Worm (Caenorhabditis elegans): Measurements from ENCODE around the gene puf-9.

Gene puf-9

ce11 chrX:5829175-5829574, 12.2 kb upstream of the puf-9 start, which contains the start of gene acp-5:
acp-5 (plus strand) TSS chrX:5829435.
- no peak for TF ChIP-seq mdl-1 (tag; optimal IDR thresholded peaks at IDR 0.05)
- no peak for TF ChIP-seq sma-9 (GFP tag; optimal IDR thresholded peaks at IDR 0.05)
- no peak for TF ChIP-seq sma-9 (tag; optimal IDR thresholded peaks at IDR 0.05)
- peak; percentile 10 for TF ChIP-seq fos-1 (tag; optimal IDR thresholded peaks at IDR 0.05)
- TF ChIP-seq crh-2 (tag; optimal IDR thresholded peaks at IDR 0.05): no peak
- no peak for TF ChIP-seq sem-4 (tag; optimal IDR thresholded peaks at IDR 0.05)
- TF ChIP-seq nhr-129 (tag; optimal IDR thresholded peaks at IDR 0.05): no peak
- TF ChIP-seq nhr-77 (tag; optimal IDR thresholded peaks at IDR 0.05): no peak
- no peak for TF ChIP-seq sma-3 (GFP tag; optimal IDR thresholded peaks at IDR 0.05)
- no peak for TF ChIP-seq nhr-10 (tag; optimal IDR thresholded peaks at IDR 0.05)

- TF ChIP-seq fos-1 (tag; optimal IDR thresholded peaks at IDR 0.05) (peak; percentile 16), nhr-21 (tag; optimal IDR thresholded peaks at IDR 0.05) (no peak)
Measured at ce11 chrX:5831827-5832226, 9.6 kb upstream of the puf-9 start.

ce11 chrX:5834581-5835481, 6.6 kb upstream of the puf-9 start, which contains the start of gene F13D11.4:
F13D11.4 (minus strand) TSS chrX:5834805.
- TF ChIP-seq skn-1 (tag; optimal IDR thresholded peaks at IDR 0.05) (no peak), unc-39 (tag; optimal IDR thresholded peaks at IDR 0.05) (no peak), mab-5 (tag; optimal IDR thresholded peaks at IDR 0.05) (no peak), lsy-2 (tag; optimal IDR thresholded peaks at IDR 0.05) (no peak), F13H6.1 (tag; optimal IDR thresholded peaks at IDR 0.05) (no peak), unc-55 (GFP tag; optimal IDR thresholded peaks at IDR 0.05) (no peak), blmp-1 (tag; optimal IDR thresholded peaks at IDR 0.05; ENCODE audit: insufficient read depth) (peak; percentile 25), nhr-25 (tag; optimal IDR thresholded peaks at IDR 0.05) (peak; percentile 27), dmd-4 (tag; optimal IDR thresholded peaks at IDR 0.05) (no peak), egl-27 (tag; optimal IDR thresholded peaks at IDR 0.05) (no peak), nhr-21 (tag; optimal IDR thresholded peaks at IDR 0.05) (peak; percentile 58), R02D3.7 (tag; optimal IDR thresholded peaks at IDR 0.05) (no peak), gmeb-1 (tag; optimal IDR thresholded peaks at IDR 0.05) (no peak), C34F6.9 (tag; optimal IDR thresholded peaks at IDR 0.05) (no peak), aly-2 (tag; optimal IDR thresholded peaks at IDR 0.05) (no peak), sma-3 (GFP tag; optimal IDR thresholded peaks at IDR 0.05) (peak; percentile 51), sma-9 (GFP tag; optimal IDR thresholded peaks at IDR 0.05) (peak; percentile 38), sma-9 (tag; optimal IDR thresholded peaks at IDR 0.05) (no peak), zag-1 (tag; optimal IDR thresholded peaks at IDR 0.05) (no peak)

ce11 chrX:5836527-5836926, 4.9 kb upstream of the puf-9 start:
- no peak for TF ChIP-seq ceh-82 (tag; optimal IDR thresholded peaks at IDR 0.05)
- no peak for TF ChIP-seq mab-5 (tag; optimal IDR thresholded peaks at IDR 0.05)
- no peak for TF ChIP-seq ZK546.5 (tag; optimal IDR thresholded peaks at IDR 0.05)
- no peak for TF ChIP-seq gmeb-1 (tag; optimal IDR thresholded peaks at IDR 0.05)
- TF ChIP-seq nhr-6 (tag; optimal IDR thresholded peaks at IDR 0.05): no peak
- no peak for TF ChIP-seq nhr-21 (tag; optimal IDR thresholded peaks at IDR 0.05)
- TF ChIP-seq ceh-16 (tag; optimal IDR thresholded peaks at IDR 0.05): no peak

- no peak for TF ChIP-seq dmd-4 (tag; optimal IDR thresholded peaks at IDR 0.05)
- TF ChIP-seq gmeb-1 (tag; optimal IDR thresholded peaks at IDR 0.05): no peak
- TF ChIP-seq elt-1 (tag; optimal IDR thresholded peaks at IDR 0.05): no peak
- no peak for TF ChIP-seq ZK546.5 (tag; optimal IDR thresholded peaks at IDR 0.05)
- no peak for TF ChIP-seq nhr-12 (tag; optimal IDR thresholded peaks at IDR 0.05)
- TF ChIP-seq lin-13 (GFP tag; optimal IDR thresholded peaks at IDR 0.05): no peak
- peak; percentile 69 for TF ChIP-seq F13H6.1 (tag; optimal IDR thresholded peaks at IDR 0.05)
- peak; percentile 7 for TF ChIP-seq sma-3 (GFP tag; optimal IDR thresholded peaks at IDR 0.05)
- TF ChIP-seq alr-1 (tag; optimal IDR thresholded peaks at IDR 0.05): no peak
- no peak for TF ChIP-seq snpc-4 (tag; optimal IDR thresholded peaks at IDR 0.05)
- no peak for TF ChIP-seq Y55F3AM.14 (GFP tag; optimal IDR thresholded peaks at IDR 0.05)
- TF ChIP-seq nhr-6 (tag; optimal IDR thresholded peaks at IDR 0.05): peak; percentile 15
- TF ChIP-seq nhr-77 (tag; optimal IDR thresholded peaks at IDR 0.05): no peak
- TF ChIP-seq nhr-25 (tag; optimal IDR thresholded peaks at IDR 0.05): peak; percentile 52
- TF ChIP-seq nhr-237 (tag; optimal IDR thresholded peaks at IDR 0.05): no peak
- TF ChIP-seq lin-39 (tag; optimal IDR thresholded peaks at IDR 0.05): no peak
- TF ChIP-seq mdl-1 (tag; optimal IDR thresholded peaks at IDR 0.05): no peak
- no peak for TF ChIP-seq lin-11 (tag; optimal IDR thresholded peaks at IDR 0.05)
- TF ChIP-seq crh-2 (tag; optimal IDR thresholded peaks at IDR 0.05): peak; percentile 47
- no peak for TF ChIP-seq nhr-10 (tag; optimal IDR thresholded peaks at IDR 0.05)
- no peak for TF ChIP-seq unc-39 (tag; optimal IDR thresholded peaks at IDR 0.05)
- TF ChIP-seq ztf-1 (GFP tag; conservative IDR thresholded peaks at IDR 0.05): no peak
- TF ChIP-seq nhr-129 (tag; optimal IDR thresholded peaks at IDR 0.05): peak; percentile 41
- TF ChIP-seq sma-9 (GFP tag; optimal IDR thresholded peaks at IDR 0.05): peak; percentile 81
- no peak for TF ChIP-seq sma-9 (tag; optimal IDR thresholded peaks at IDR 0.05)
- no peak for TF ChIP-seq elt-3 (tag; optimal IDR thresholded peaks at IDR 0.05)
- TF ChIP-seq ama-1 (optimal IDR thresholded peaks at IDR 0.05): no peak
- no peak for TF ChIP-seq nhr-23 (tag; optimal IDR thresholded peaks at IDR 0.05)
- TF ChIP-seq skn-1 (tag; optimal IDR thresholded peaks at IDR 0.05): no peak
Measured at ce11 chrX:5837035-5837434, 4.4 kb upstream of the puf-9 start.
